Worm (Caenorhabditis elegans): ENCODE measurements around the gene C08B6.18.
A peak's percentile ranks its signal among the peaks of the same experiment; 100 is the strongest.

Gene C08B6.18

ce11 chrV:10173653-10174052 lies 39.7 kb upstream of the C08B6.18 start, which contains the start of gene egl-3:
TSS of gene egl-3 (minus strand) at chrV:10173753.
- no peak for TF ChIP-seq sox-4 (tag; optimal IDR thresholded peaks at IDR 0.05)
- TF ChIP-seq nhr-11 (tag; optimal IDR thresholded peaks at IDR 0.05) = no peak
- TF ChIP-seq unc-42 (tag; optimal IDR thresholded peaks at IDR 0.05) = no peak
- TF ChIP-seq sox-2 (GFP tag; IDR thresholded peaks at IDR 0.05) = no peak
- no peak for TF ChIP-seq gmeb-2 (tag; optimal IDR thresholded peaks at IDR 0.05)

ce11 chrV:10168870-10169269 lies 34.9 kb upstream of the C08B6.18 start:
- TF ChIP-seq ceh-48 (tag; optimal IDR thresholded peaks at IDR 0.05) (no peak), fax-1 (tag; optimal IDR thresholded peaks at IDR 0.05) (no peak), gmeb-2 (tag; optimal IDR thresholded peaks at IDR 0.05) (no peak), che-1 (tag; optimal IDR thresholded peaks at IDR 0.05) (no peak), hlh-8 (tag; optimal IDR thresholded peaks at IDR 0.05) (no peak), hlh-15 (tag; optimal IDR thresholded peaks at IDR 0.05) (no peak), C38D4.7 (GFP tag; optimal IDR thresholded peaks at IDR 0.05) (no peak), lim-6 (tag; optimal IDR thresholded peaks at IDR 0.05) (no peak), unc-3 (GFP tag; conservative IDR thresholded peaks at IDR 0.05) (no peak), unc-3 (tag; optimal IDR thresholded peaks at IDR 0.05) (no peak)

ce11 chrV:10166368-10166767 lies 32.4 kb upstream of the C08B6.18 start, which contains the start of gene C51E3.6:
TSS of gene C51E3.6 (minus strand) at chrV:10166468.
- TF ChIP-seq rnt-1 (tag; optimal IDR thresholded peaks at IDR 0.05) = no peak
- TF ChIP-seq ceh-30 (tag; optimal IDR thresholded peaks at IDR 0.05) = no peak
- no peak for TF ChIP-seq lim-6 (tag; optimal IDR thresholded peaks at IDR 0.05)
- no peak for TF ChIP-seq C38D4.7 (GFP tag; optimal IDR thresholded peaks at IDR 0.05)

DNA sequence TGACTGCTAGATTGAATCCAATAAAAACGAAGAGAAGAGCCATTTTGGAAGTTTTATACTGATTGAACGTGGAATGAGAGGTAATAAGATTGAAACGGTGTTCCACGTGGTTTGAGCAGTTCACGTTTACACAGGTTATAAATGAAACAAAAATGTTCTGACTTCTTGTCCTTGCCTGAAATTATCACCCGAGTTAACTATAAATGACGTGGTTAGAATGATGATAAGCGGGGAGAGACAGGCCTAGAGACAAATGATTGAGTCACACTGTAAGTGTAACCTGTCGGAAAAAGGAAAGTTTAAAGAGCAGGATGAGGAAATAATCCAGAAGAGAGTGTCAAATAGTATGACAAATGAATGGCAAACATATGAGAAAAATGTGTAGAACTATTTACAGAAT lies 27.0 kb upstream of the C08B6.18 start, which contains the start of gene C51E3.10:
Gene C51E3.10, minus strand, starts transcription at position 181 of the 400 bp plus-strand sequence.
- peak; percentile 29 for TF ChIP-seq elt-2 (tag; optimal IDR thresholded peaks at IDR 0.05)
- no peak for TF ChIP-seq pax-1 (tag; optimal IDR thresholded peaks at IDR 0.05)

- TF ChIP-seq ttx-3 (tag; optimal IDR thresholded peaks at IDR 0.05) (no peak), ceh-30 (tag; optimal IDR thresholded peaks at IDR 0.05) (no peak), fkh-10 (GFP tag; optimal IDR thresholded peaks at IDR 0.05) (no peak), pax-1 (tag; optimal IDR thresholded peaks at IDR 0.05) (no peak), sox-4 (tag; optimal IDR thresholded peaks at IDR 0.05) (no peak), lin-11 (tag; optimal IDR thresholded peaks at IDR 0.05) (no peak), ceh-14 (tag; optimal IDR thresholded peaks at IDR 0.05) (no peak), ceh-48 (tag; optimal IDR thresholded peaks at IDR 0.05) (no peak), pha-4 (tag; optimal IDR thresholded peaks at IDR 0.05) (no peak)
These were observed 26.0 kb upstream of the C08B6.18 start for ce11 chrV:10159972-10160371.

DNA sequence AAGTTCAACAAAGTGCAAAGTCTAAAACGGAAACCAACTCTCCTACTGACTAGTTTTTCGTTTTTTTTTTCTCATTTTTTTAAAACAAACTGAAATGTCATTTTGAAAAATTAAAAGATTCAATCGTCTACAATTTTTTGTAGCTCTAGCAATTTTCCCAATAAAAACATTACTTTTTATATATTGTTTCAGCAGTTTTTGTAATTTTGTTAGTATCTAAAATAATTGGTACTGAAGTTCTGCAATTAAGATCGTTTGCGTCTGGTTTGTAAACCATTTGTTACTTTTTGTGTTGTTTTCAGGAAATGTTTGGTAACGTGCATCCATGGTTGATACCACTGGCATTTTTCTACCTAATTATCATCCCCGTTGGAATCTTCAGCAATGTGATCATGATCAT lies 24.6 kb upstream of the C08B6.18 start, which contains the start of gene srsx-30:
Gene srsx-30, plus strand, starts transcription at position 301 of the 400 bp plus-strand sequence.
- TF ChIP-seq fax-1 (tag; optimal IDR thresholded peaks at IDR 0.05) (no peak), fkh-6 (tag; optimal IDR thresholded peaks at IDR 0.05) (no peak), ceh-6 (GFP tag; optimal IDR thresholded peaks at IDR 0.05) (no peak), nhr-11 (tag; optimal IDR thresholded peaks at IDR 0.05) (no peak), sox-2 (GFP tag; IDR thresholded peaks at IDR 0.05) (no peak), gmeb-2 (tag; optimal IDR thresholded peaks at IDR 0.05) (no peak), C38D4.7 (GFP tag; optimal IDR thresholded peaks at IDR 0.05) (no peak), npax-4 (tag; optimal IDR thresholded peaks at IDR 0.05) (no peak), F13H6.1 (tag; optimal IDR thresholded peaks at IDR 0.05) (no peak), sdc-2 (tag; optimal IDR thresholded peaks at IDR 0.05) (no peak), eyg-1 (tag; optimal IDR thresholded peaks at IDR 0.05) (no peak), pqm-1 (tag; optimal IDR thresholded peaks at IDR 0.05) (no peak), ceh-18 (tag; optimal IDR thresholded peaks at IDR 0.05) (no peak)

DNA sequence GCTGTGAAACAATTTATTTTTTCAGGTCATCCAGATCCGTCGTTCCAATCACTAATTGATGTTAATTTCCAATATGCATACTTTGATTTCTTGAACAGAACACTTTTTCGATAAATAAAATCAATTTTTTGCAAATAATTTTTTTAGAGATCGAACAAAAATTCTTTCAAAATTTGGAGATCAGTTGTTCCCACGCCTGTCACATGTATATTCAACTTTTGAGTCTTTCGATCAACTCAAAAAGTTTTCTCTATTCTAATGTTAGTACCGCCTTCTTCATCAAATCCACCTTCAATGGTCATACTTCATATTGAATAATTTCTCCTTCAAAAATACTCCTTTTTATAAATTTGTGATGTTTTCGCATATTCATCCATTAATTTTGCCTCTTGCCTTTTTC lies 20.8 kb upstream of the C08B6.18 start, which contains the start of gene srsx-29:
Gene srsx-29, plus strand, starts transcription at position 301 of the 400 bp plus-strand sequence.
- TF ChIP-seq npax-4 (tag; optimal IDR thresholded peaks at IDR 0.05) (no peak), nfya-1 (tag; optimal IDR thresholded peaks at IDR 0.05) (no peak), fkh-10 (GFP tag; optimal IDR thresholded peaks at IDR 0.05) (no peak), K02D7.2 (tag; optimal IDR thresholded peaks at IDR 0.05) (no peak), pag-3 (tag; optimal IDR thresholded peaks at IDR 0.05; ENCODE audit: borderline replicate concordance) (no peak), syd-9 (tag; optimal IDR thresholded peaks at IDR 0.05) (no peak)
